Worm (Caenorhabditis elegans) whole organism, late embryonic: ENCODE results near the gene T03G6.3.
A peak's percentile ranks its signal among the peaks of the same experiment; 100 is the strongest.

Experiments used
- C08G9.2 ChIP-seq: sonication (generic microtip); optimal IDR thresholded peaks from 2 replicates; lab custom pipeline; 2016; ENCODE audit warnings: mild to moderate bottlenecking, missing genetic modification characterization, moderate library complexity, missing compliant biosample characterization
- K02D7.2 ChIP-seq: sonication (generic microtip); optimal IDR thresholded peaks from 2 replicates; lab custom pipeline; 2017; ENCODE audit warnings: mild to moderate bottlenecking, missing genetic modification characterization, missing compliant biosample characterization
- K09A11.1 ChIP-seq: sonication (generic microtip); optimal IDR thresholded peaks from 2 replicates; lab custom pipeline; 2017; ENCODE audit warnings: antibody characterized with exemption, mild to moderate bottlenecking, missing genetic modification characterization, missing compliant biosample characterization; ENCODE audit not compliant: insufficient read depth
- T23F11.4 ChIP-seq: fragments of 200-800 bp; sonication (Bioruptor generic); optimal IDR thresholded peaks from 2 replicates; lab custom pipeline; 2018; ENCODE audit warnings: mild to moderate bottlenecking, missing genetic modification characterization, missing compliant biosample characterization
- Y22D7AL.16 ChIP-seq: sonication (generic microtip); optimal IDR thresholded peaks from 2 replicates; lab custom pipeline; 2016; ENCODE audit warnings: missing genetic modification characterization, missing compliant biosample characterization
- ahr-1 ChIP-seq: sonication (generic microtip); optimal IDR thresholded peaks from 2 replicates; lab custom pipeline; 2016; ENCODE audit warnings: missing genetic modification characterization, missing compliant biosample characterization
- ama-1 ChIP-seq: fragments of 150-350 bp; optimal IDR thresholded peaks from 2 replicates; lab custom pipeline; 2014
- ceh-14 ChIP-seq: sonication (generic microtip); optimal IDR thresholded peaks from 2 replicates; lab custom pipeline; 2016; ENCODE audit warnings: missing genotype, missing genetic modification characterization, missing compliant biosample characterization
- ceh-18 ChIP-seq: sonication (generic microtip); optimal IDR thresholded peaks from 2 replicates; lab custom pipeline; 2016; ENCODE audit warnings: missing genetic modification characterization, missing compliant biosample characterization
- ceh-22 ChIP-seq: sonication (generic microtip); optimal IDR thresholded peaks from 2 replicates; lab custom pipeline; 2017; ENCODE audit warnings: missing biosample characterization, missing genetic modification characterization
- ceh-24 ChIP-seq: sonication (generic microtip); optimal IDR thresholded peaks from 2 replicates; lab custom pipeline; 2016; ENCODE audit warnings: mild to moderate bottlenecking, missing genetic modification characterization, missing compliant biosample characterization
- ceh-30 ChIP-seq: fragments of 150-350 bp; optimal IDR thresholded peaks from 2 replicates; lab custom pipeline; 2014; ENCODE audit warnings: missing biosample characterization, missing genetic modification characterization
- ceh-31 ChIP-seq: sonication (generic microtip); optimal IDR thresholded peaks from 2 replicates; lab custom pipeline; 2016; ENCODE audit warnings: missing genetic modification characterization, missing compliant biosample characterization
- ceh-34 ChIP-seq: sonication (generic microtip); optimal IDR thresholded peaks from 2 replicates; lab custom pipeline; 2016; ENCODE audit warnings: mild to moderate bottlenecking, missing genetic modification characterization, missing compliant biosample characterization
- ceh-48 ChIP-seq: sonication (generic microtip); optimal IDR thresholded peaks from 2 replicates; lab custom pipeline; 2016; ENCODE audit warnings: missing genetic modification characterization, inconsistent platforms, missing compliant biosample characterization
- ceh-6 ChIP-seq: fragments of 200-800 bp; sonication (Bioruptor generic); optimal IDR thresholded peaks from 2 replicates; lab custom pipeline; 2018; ENCODE audit warnings: mild to moderate bottlenecking, missing genetic modification characterization, missing compliant biosample characterization
- ceh-9 ChIP-seq: sonication (generic microtip); optimal IDR thresholded peaks from 2 replicates; lab custom pipeline; 2016; ENCODE audit warnings: mild to moderate bottlenecking, missing genetic modification characterization, inconsistent platforms, missing compliant biosample characterization
- che-1 ChIP-seq: sonication (generic microtip); optimal IDR thresholded peaks from 2 replicates; lab custom pipeline; 2016; ENCODE audit warnings: mild to moderate bottlenecking, missing genetic modification characterization, missing compliant biosample characterization
- dmd-4 ChIP-seq: sonication (generic microtip); optimal IDR thresholded peaks from 2 replicates; lab custom pipeline; 2016; ENCODE audit warnings: borderline replicate concordance, missing genetic modification characterization, missing compliant biosample characterization
- elt-2 ChIP-seq: sonication (generic microtip); optimal IDR thresholded peaks from 2 replicates; lab custom pipeline; 2016; ENCODE audit warnings: missing genetic modification reagents, missing genetic modification characterization, missing compliant biosample characterization
- ets-4 ChIP-seq: sonication (generic microtip); optimal IDR thresholded peaks from 2 replicates; lab custom pipeline; 2016; ENCODE audit warnings: missing genetic modification characterization, missing compliant biosample characterization
- eyg-1 ChIP-seq: sonication (generic microtip); optimal IDR thresholded peaks from 2 replicates; lab custom pipeline; 2016; ENCODE audit warnings: missing genotype, missing genetic modification characterization, missing compliant biosample characterization
- fax-1 ChIP-seq: sonication (generic microtip); optimal IDR thresholded peaks from 2 replicates; lab custom pipeline; 2016; ENCODE audit warnings: missing genotype, missing genetic modification characterization, missing compliant biosample characterization
- fkh-10 ChIP-seq: fragments of 150-350 bp; optimal IDR thresholded peaks from 2 replicates; lab custom pipeline; 2014; ENCODE audit warnings: missing biosample characterization, missing genetic modification reagents, missing genetic modification characterization
- fkh-6 ChIP-seq: sonication (generic microtip); optimal IDR thresholded peaks from 2 replicates; lab custom pipeline; 2016; ENCODE audit warnings: missing genetic modification characterization, missing compliant biosample characterization
- gmeb-2 ChIP-seq: sonication (generic microtip); optimal IDR thresholded peaks from 2 replicates; lab custom pipeline; 2016; ENCODE audit warnings: missing genetic modification characterization, inconsistent platforms, missing compliant biosample characterization
- hlh-13 ChIP-seq: fragments of 200-800 bp; sonication (Bioruptor generic); optimal IDR thresholded peaks from 2 replicates; lab custom pipeline; 2018; ENCODE audit warnings: mild to moderate bottlenecking, missing genetic modification characterization, missing compliant biosample characterization
- hlh-15 ChIP-seq: sonication (generic microtip); optimal IDR thresholded peaks from 2 replicates; lab custom pipeline; 2016; ENCODE audit warnings: missing genetic modification characterization, missing compliant biosample characterization
- madf-2 ChIP-seq: sonication (generic microtip); optimal IDR thresholded peaks from 2 replicates; lab custom pipeline; 2017; ENCODE audit warnings: missing genetic modification characterization, missing compliant biosample characterization
- nfya-1 ChIP-seq: sonication (generic microtip); optimal IDR thresholded peaks from 2 replicates; lab custom pipeline; 2017; ENCODE audit warnings: missing genetic modification characterization, mild to moderate bottlenecking, missing compliant biosample characterization, antibody characterized with exemption, moderate library complexity
- nhr-11 ChIP-seq: fragments of 150-350 bp; optimal IDR thresholded peaks from 2 replicates; lab custom pipeline; 2014; ENCODE audit warnings: missing biosample characterization, missing genetic modification characterization
- nhr-232 ChIP-seq: sonication (generic microtip); optimal IDR thresholded peaks from 2 replicates; lab custom pipeline; 2016; ENCODE audit warnings: missing genetic modification characterization, missing compliant biosample characterization
- npax-4 ChIP-seq: sonication (generic microtip); optimal IDR thresholded peaks from 2 replicates; lab custom pipeline; 2016; ENCODE audit warnings: missing genetic modification characterization, missing compliant biosample characterization
- odd-2 ChIP-seq: sonication (generic microtip); optimal IDR thresholded peaks from 2 replicates; lab custom pipeline; 2017; ENCODE audit warnings: antibody characterized with exemption, mild to moderate bottlenecking, missing genetic modification characterization, missing compliant biosample characterization
- pag-3 ChIP-seq: sonication (generic microtip); optimal IDR thresholded peaks from 2 replicates; lab custom pipeline; 2016; ENCODE audit warnings: missing compliant biosample characterization, missing genetic modification characterization, borderline replicate concordance
- pax-1 ChIP-seq: fragments of 150-350 bp; optimal IDR thresholded peaks from 2 replicates; lab custom pipeline; 2014; ENCODE audit warnings: missing biosample characterization, missing genetic modification characterization
- pha-4 ChIP-seq: fragments of 150-350 bp; optimal IDR thresholded peaks from 2 replicates; lab custom pipeline; 2018; ENCODE audit warnings: missing biosample characterization, missing genetic modification reagents, missing genetic modification characterization
- pros-1 ChIP-seq: fragments of 150-350 bp; optimal IDR thresholded peaks from 2 replicates; lab custom pipeline; 2014; ENCODE audit warnings: missing biosample characterization, missing genetic modification reagents, missing genetic modification characterization
- rnt-1 ChIP-seq: sonication (generic microtip); optimal IDR thresholded peaks from 2 replicates; lab custom pipeline; 2016; ENCODE audit warnings: missing genetic modification characterization, missing compliant biosample characterization
- sdc-2 ChIP-seq: sonication (generic microtip); optimal IDR thresholded peaks from 2 replicates; lab custom pipeline; 2016; ENCODE audit warnings: missing genotype, missing genetic modification characterization, missing compliant biosample characterization
- sox-2 ChIP-seq: fragments of 200-800 bp; sonication (Bioruptor generic); IDR thresholded peaks from 2 replicates; pipeline ENCODE4 v1.3.6; 2022; ENCODE audit warnings: missing genetic modification reagents, missing genetic modification characterization, missing compliant biosample characterization
- sox-4 ChIP-seq: sonication (generic microtip); optimal IDR thresholded peaks from 2 replicates; lab custom pipeline; 2017; ENCODE audit warnings: mild to moderate bottlenecking, missing genetic modification characterization, inconsistent platforms, missing compliant biosample characterization
- syd-9 ChIP-seq: sonication (generic microtip); optimal IDR thresholded peaks from 2 replicates; lab custom pipeline; 2016; ENCODE audit warnings: mild to moderate bottlenecking, missing genetic modification characterization, moderate library complexity, missing compliant biosample characterization
- tbx-2 ChIP-seq: sonication (generic microtip); optimal IDR thresholded peaks from 2 replicates; lab custom pipeline; 2016; ENCODE audit warnings: missing genetic modification characterization, missing compliant biosample characterization
- tbx-7 ChIP-seq: sonication (generic microtip); optimal IDR thresholded peaks from 2 replicates; lab custom pipeline; 2016; ENCODE audit warnings: missing genotype, missing genetic modification characterization, missing compliant biosample characterization
- ttx-3 ChIP-seq: sonication (generic microtip); optimal IDR thresholded peaks from 2 replicates; lab custom pipeline; 2016; ENCODE audit warnings: missing genetic modification reagents, missing genetic modification characterization, missing compliant biosample characterization
- unc-3 ChIP-seq, 2 experiments: fragments of 200-800 bp in 1 of 2; sonication (Bioruptor generic) in 1 of 2; sonication (generic microtip) in 1 of 2; conservative IDR thresholded peaks in 1 of 2; optimal IDR thresholded peaks in 1 of 2; 2 replicates each; pipeline versions ENCODE4 v1.3.6 to Lab custom; 2016 to 2022; ENCODE audit warnings: missing compliant biosample characterization in 2 of 2, missing genetic modification characterization in 2 of 2, missing genetic modification reagents in 1 of 2
- unc-42 ChIP-seq: sonication (generic microtip); optimal IDR thresholded peaks from 2 replicates; lab custom pipeline; 2016; ENCODE audit warnings: missing genotype, missing genetic modification characterization, missing compliant biosample characterization
- unc-55 ChIP-seq: sonication (generic microtip); optimal IDR thresholded peaks from 2 replicates; lab custom pipeline; 2017; ENCODE audit warnings: missing biosample characterization, missing genetic modification reagents, missing genetic modification characterization
- zip-5 ChIP-seq: sonication (generic microtip); optimal IDR thresholded peaks from 2 replicates; lab custom pipeline; 2016; ENCODE audit warnings: missing genetic modification characterization, missing compliant biosample characterization

Gene T03G6.3

ce11 chrX:2601025-2601705, 14.4 kb downstream of the T03G6.3 start:
- TF ChIP-seq ttx-3 (tag; lab: Kevin White, UChicago) (no peak), unc-42 (tag; lab: Kevin White, UChicago) (peak; percentile 23)

ce11 chrX:2598833-2599279, 16.7 kb downstream of the T03G6.3 start:
- no peak for TF ChIP-seq ttx-3 (tag; lab: Kevin White, UChicago)
- no peak for TF ChIP-seq K02D7.2 (tag; lab: Kevin White, UChicago)
- no peak for TF ChIP-seq gmeb-2
- no peak for TF ChIP-seq odd-2 (tag; lab: Kevin White, UChicago)
- no peak for TF ChIP-seq ama-1 (lab: Kevin White, UChicago)
- no peak for TF ChIP-seq hlh-13 (GFP tag; lab: Kevin White, UChicago)
- TF ChIP-seq Y22D7AL.16 (tag; lab: Kevin White, UChicago) = no peak
- no peak for TF ChIP-seq madf-2 (tag; lab: Kevin White, UChicago)
- no peak for TF ChIP-seq dmd-4 (tag; lab: Kevin White, UChicago)
- TF ChIP-seq ahr-1 (tag; lab: Kevin White, UChicago) = no peak
- no peak for TF ChIP-seq hlh-15
- peak; percentile 93 for TF ChIP-seq ceh-18
- peak; percentile 54 for TF ChIP-seq syd-9 (tag; lab: Kevin White, UChicago)
- TF ChIP-seq ceh-14 (tag; lab: Kevin White, UChicago) = peak; percentile 74
- peak; percentile 16 for TF ChIP-seq fax-1 (tag; lab: Kevin White, UChicago)
- peak; percentile 75 for TF ChIP-seq unc-42 (tag; lab: Kevin White, UChicago)
- TF ChIP-seq che-1 (tag; lab: Kevin White, UChicago) = no peak
- TF ChIP-seq tbx-2 (tag; lab: Kevin White, UChicago) = peak; percentile 65
- no peak for TF ChIP-seq npax-4 (tag; lab: Kevin White, UChicago)
- no peak for TF ChIP-seq eyg-1 (tag; lab: Kevin White, UChicago)
- TF ChIP-seq tbx-7 (tag; lab: Kevin White, UChicago) = no peak
- no peak for TF ChIP-seq ceh-22
- no peak for TF ChIP-seq ceh-6 (GFP tag; lab: Kevin White, UChicago)
- TF ChIP-seq fkh-10 = no peak
- no peak for TF ChIP-seq ets-4 (tag; lab: Kevin White, UChicago)
- TF ChIP-seq fkh-6 = peak; percentile 37
- no peak for TF ChIP-seq sox-2
- TF ChIP-seq T23F11.4 = no peak
- peak; percentile 24 for TF ChIP-seq unc-55 (GFP tag; lab: Kevin White, UChicago)
- TF ChIP-seq ceh-34 (tag; lab: Kevin White, UChicago) = peak; percentile 53
- no peak for TF ChIP-seq nhr-232
- no peak for TF ChIP-seq ceh-24 (tag; lab: Kevin White, UChicago)
- no peak for TF ChIP-seq elt-2 (tag; lab: Kevin White, UChicago)
- TF ChIP-seq sdc-2 (tag; lab: Kevin White, UChicago) = peak; percentile 2
- peak; percentile 61 for TF ChIP-seq nfya-1
- TF ChIP-seq pha-4 = no peak
- no peak for TF ChIP-seq sox-4 (tag; lab: Kevin White, UChicago)
- no peak for TF ChIP-seq pag-3
- TF ChIP-seq ceh-30 = no peak
- peak; percentile 40 for TF ChIP-seq C08G9.2 (tag; lab: Kevin White, UChicago)
- TF ChIP-seq unc-3 (GFP tag; conservative IDR thresholded peaks at IDR 0.05; lab: Robert Waterston, UW) = no peak
- no peak for TF ChIP-seq unc-3 (tag; optimal IDR thresholded peaks at IDR 0.05; lab: Kevin White, UChicago)
- TF ChIP-seq zip-5 (tag; lab: Kevin White, UChicago) = no peak
- no peak for TF ChIP-seq nhr-11 (tag; lab: Kevin White, UChicago)
- no peak for TF ChIP-seq pax-1 (tag; lab: Kevin White, UChicago)
- no peak for TF ChIP-seq K09A11.1 (tag; lab: Kevin White, UChicago)
- no peak for TF ChIP-seq pros-1 (tag; lab: Kevin White, UChicago)
- TF ChIP-seq ceh-31 = peak; percentile 78
- peak; percentile 72 for TF ChIP-seq rnt-1 (tag; lab: Kevin White, UChicago)
- no peak for TF ChIP-seq ceh-9 (tag; lab: Kevin White, UChicago)
- no peak for TF ChIP-seq ceh-48
